Worm (Caenorhabditis elegans) whole organism, L3 larva: ENCODE data around the gene C04E6.13.
A peak's percentile ranks its signal among the peaks of the same experiment; 100 is the strongest.

Source experiments
- R02D3.7 ChIP-seq: fragments of 150-350 bp; optimal IDR thresholded peaks from 2 replicates; lab custom pipeline; 2014; ENCODE audit warnings: missing biosample characterization, missing genetic modification characterization
- ZK546.5 ChIP-seq: sonication (generic microtip); optimal IDR thresholded peaks from 2 replicates; lab custom pipeline; 2017; ENCODE audit warnings: missing biosample characterization, missing genetic modification characterization
- ama-1 ChIP-seq: fragments of 150-350 bp; optimal IDR thresholded peaks from 2 replicates; lab custom pipeline; 2018
- ceh-16 ChIP-seq: sonication (generic microtip); optimal IDR thresholded peaks from 2 replicates; lab custom pipeline; 2017; ENCODE audit warnings: missing biosample characterization, missing genetic modification characterization
- ceh-28 ChIP-seq: fragments of 150-350 bp; optimal IDR thresholded peaks from 2 replicates; lab custom pipeline; 2014; ENCODE audit warnings: missing biosample characterization, missing genetic modification reagents, missing genetic modification characterization
- ceh-9 ChIP-seq: sonication (generic microtip); optimal IDR thresholded peaks from 2 replicates; lab custom pipeline; 2018; ENCODE audit warnings: missing biosample characterization, missing genetic modification characterization
- daf-12 ChIP-seq: fragments of 150-350 bp; optimal IDR thresholded peaks from 2 replicates; lab custom pipeline; 2014; ENCODE audit warnings: missing biosample characterization, missing genetic modification reagents, missing genetic modification characterization
- egl-27 ChIP-seq: sonication (generic microtip); optimal IDR thresholded peaks from 4 replicates; lab custom pipeline; 2017; ENCODE audit warnings: missing biosample characterization, missing genetic modification reagents, missing genetic modification characterization
- egl-5 ChIP-seq: fragments of 150-350 bp; optimal IDR thresholded peaks from 2 replicates; lab custom pipeline; 2017; ENCODE audit warnings: missing biosample characterization, missing genetic modification reagents, missing genetic modification characterization, inconsistent platforms
- elt-1 ChIP-seq: fragments of 150-350 bp; optimal IDR thresholded peaks from 2 replicates; lab custom pipeline; 2014; ENCODE audit warnings: missing biosample characterization, missing genetic modification characterization
- elt-2 ChIP-seq: sonication (generic microtip); optimal IDR thresholded peaks from 2 replicates; lab custom pipeline; 2016; ENCODE audit warnings: missing genetic modification reagents, mild to moderate bottlenecking, missing genetic modification characterization, missing compliant biosample characterization
- elt-3 ChIP-seq, 3 experiments: fragments of 150-350 bp in 1 of 3; sonication (generic microtip) in 2 of 3; optimal IDR thresholded peaks; 2 replicates in 2 of 3; 4 replicates in 1 of 3; lab custom pipeline; 2014 to 2017; ENCODE audit warnings: missing biosample characterization in 3 of 3, missing genetic modification characterization in 3 of 3
- eor-1 ChIP-seq, 2 experiments: fragments of 150-350 bp; optimal IDR thresholded peaks; 2 replicates each; lab custom pipeline; 2014 to 2018; ENCODE audit warnings: missing biosample characterization in 2 of 2, missing genetic modification characterization in 2 of 2
- fkh-10 ChIP-seq: sonication (generic microtip); optimal IDR thresholded peaks from 2 replicates; lab custom pipeline; 2017; ENCODE audit warnings: missing biosample characterization, missing genetic modification reagents, missing genetic modification characterization
- fkh-2 ChIP-seq: fragments of 150-350 bp; optimal IDR thresholded peaks from 2 replicates; lab custom pipeline; 2014; ENCODE audit warnings: missing biosample characterization, missing genetic modification reagents, missing genetic modification characterization
- lin-15B ChIP-seq: fragments of 150-350 bp; optimal IDR thresholded peaks from 2 replicates; lab custom pipeline; 2014; ENCODE audit warnings: missing biosample characterization, missing genetic modification characterization
- lin-39 ChIP-seq: fragments of 150-350 bp; optimal IDR thresholded peaks from 2 replicates; lab custom pipeline; 2018; ENCODE audit warnings: missing biosample characterization, missing genetic modification reagents, missing genetic modification characterization
- mdl-1 ChIP-seq: fragments of 150-350 bp; optimal IDR thresholded peaks from 2 replicates; lab custom pipeline; 2014; ENCODE audit warnings: missing biosample characterization, missing genetic modification characterization
- mml-1 ChIP-seq: fragments of 150-350 bp; sonication (generic microtip); optimal IDR thresholded peaks from 3 replicates; lab custom pipeline; 2014; ENCODE audit warnings: missing biosample characterization, missing genetic modification characterization
- nfya-1 ChIP-seq: sonication (generic microtip); optimal IDR thresholded peaks from 2 replicates; lab custom pipeline; 2017; ENCODE audit warnings: missing genetic modification characterization, mild to moderate bottlenecking, missing compliant biosample characterization, antibody characterized with exemption, moderate library complexity; ENCODE audit not compliant: insufficient read depth
- nhr-12 ChIP-seq: fragments of 150-350 bp; optimal IDR thresholded peaks from 2 replicates; lab custom pipeline; 2014; ENCODE audit warnings: missing biosample characterization, missing genetic modification characterization
- nhr-23 ChIP-seq: fragments of 150-350 bp; optimal IDR thresholded peaks from 2 replicates; lab custom pipeline; 2014; ENCODE audit warnings: missing biosample characterization, missing genetic modification reagents, missing genetic modification characterization
- nhr-237 ChIP-seq: fragments of 150-350 bp; optimal IDR thresholded peaks from 2 replicates; lab custom pipeline; 2014; ENCODE audit warnings: missing biosample characterization, missing genetic modification characterization
- nhr-25 ChIP-seq: sonication (generic microtip); optimal IDR thresholded peaks from 2 replicates; lab custom pipeline; 2017; ENCODE audit warnings: missing biosample characterization, missing genetic modification characterization
- nhr-43 ChIP-seq: sonication (generic microtip); optimal IDR thresholded peaks from 2 replicates; lab custom pipeline; 2016; ENCODE audit warnings: mild to moderate bottlenecking, missing genetic modification characterization, missing compliant biosample characterization; ENCODE audit not compliant: poor library complexity, severe bottlenecking
- nhr-67 ChIP-seq: fragments of 150-350 bp; optimal IDR thresholded peaks from 2 replicates; lab custom pipeline; 2014; ENCODE audit warnings: missing biosample characterization, missing genetic modification characterization
- nhr-76 ChIP-seq: fragments of 150-350 bp; sonication (generic microtip); optimal IDR thresholded peaks from 5 replicates; lab custom pipeline; 2014; ENCODE audit warnings: missing biosample characterization, missing genetic modification characterization
- pqm-1 ChIP-seq: fragments of 150-350 bp; optimal IDR thresholded peaks from 2 replicates; lab custom pipeline; 2017; ENCODE audit warnings: missing biosample characterization, missing genetic modification characterization, inconsistent platforms
- sea-2 ChIP-seq: fragments of 150-350 bp; sonication (generic microtip); optimal IDR thresholded peaks from 4 replicates; lab custom pipeline; 2014; ENCODE audit warnings: missing biosample characterization, missing genetic modification reagents, missing genetic modification characterization
- snpc-4 ChIP-seq: fragments of 150-350 bp; optimal IDR thresholded peaks from 2 replicates; lab custom pipeline; 2014; ENCODE audit warnings: missing biosample characterization, missing genetic modification characterization
- unc-39 ChIP-seq: sonication (generic microtip); optimal IDR thresholded peaks from 4 replicates; lab custom pipeline; 2017; ENCODE audit warnings: missing biosample characterization, missing genetic modification characterization
- zag-1 ChIP-seq: fragments of 150-350 bp; optimal IDR thresholded peaks from 2 replicates; lab custom pipeline; 2014; ENCODE audit warnings: missing biosample characterization, missing genetic modification characterization
- ztf-11 ChIP-seq: fragments of 150-350 bp; optimal IDR thresholded peaks from 2 replicates; lab custom pipeline; 2014; ENCODE audit warnings: missing biosample characterization, missing genetic modification characterization
- ztf-4 ChIP-seq: fragments of 150-350 bp; optimal IDR thresholded peaks from 2 replicates; lab custom pipeline; 2014; ENCODE audit warnings: missing biosample characterization, missing genetic modification characterization

Gene C04E6.13

DNA sequence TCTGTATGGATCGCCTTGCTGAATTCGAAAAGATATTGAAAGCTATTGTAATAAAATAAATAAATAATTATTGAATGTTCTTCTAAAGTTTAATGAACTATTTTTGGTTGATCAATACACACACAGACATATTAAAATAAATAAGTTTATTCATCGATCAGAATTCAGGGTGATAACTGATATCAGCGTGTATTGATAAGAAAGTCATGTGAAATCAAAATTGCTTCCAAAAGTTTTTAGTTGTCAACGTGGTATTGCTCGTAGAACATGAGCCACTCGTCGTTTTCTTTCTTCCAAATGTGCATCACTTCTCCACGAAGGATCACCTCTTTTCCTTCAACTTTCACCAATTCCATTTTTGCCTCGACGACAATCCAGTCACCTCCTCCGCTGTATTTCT, 30.1 kb upstream of the C04E6.13 start:
- TF ChIP-seq pqm-1 (tag; lab: Kevin White, UChicago) (peak; percentile 75), ama-1 (lab: Kevin White, UChicago) (no peak), elt-2 (tag; lab: Kevin White, UChicago) (peak; percentile 66)

DNA sequence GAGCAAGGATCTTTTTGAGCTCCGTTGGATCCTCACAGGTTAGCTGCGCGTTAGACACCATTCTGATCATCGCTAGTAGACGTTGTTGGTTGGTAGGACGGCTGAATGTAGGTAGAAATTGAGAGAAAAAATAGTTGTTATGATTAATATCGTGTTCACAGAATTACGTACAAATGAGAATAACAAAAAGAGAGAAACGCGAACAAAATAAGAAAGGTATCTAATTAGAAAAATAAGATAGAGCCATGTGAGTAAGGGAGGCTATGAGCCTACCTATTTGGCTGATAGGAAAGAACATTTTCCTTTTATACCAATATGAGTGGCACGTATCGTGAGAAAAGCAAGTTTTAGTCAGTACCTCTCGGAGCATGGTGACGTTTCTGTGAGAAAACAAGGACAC, 28.8 kb upstream of the C04E6.13 start, which contains the start of gene C04E6.8:
C04E6.8 (minus strand) TSS at position 101 of the 400 bp plus-strand sequence.
- no peak for TF ChIP-seq ZK546.5 (tag; lab: Kevin White, UChicago)
- no peak for TF ChIP-seq R02D3.7 (tag; lab: Kevin White, UChicago)
- no peak for TF ChIP-seq ceh-28
- TF ChIP-seq nhr-23 (tag; lab: Kevin White, UChicago), result no peak
- TF ChIP-seq nhr-25 (tag; lab: Kevin White, UChicago), result no peak
- TF ChIP-seq ama-1 (lab: Kevin White, UChicago), result no peak
- TF ChIP-seq eor-1 (tag; optimal IDR thresholded peaks at IDR 0.05; lab: Kevin White, UChicago), result no peak

DNA sequence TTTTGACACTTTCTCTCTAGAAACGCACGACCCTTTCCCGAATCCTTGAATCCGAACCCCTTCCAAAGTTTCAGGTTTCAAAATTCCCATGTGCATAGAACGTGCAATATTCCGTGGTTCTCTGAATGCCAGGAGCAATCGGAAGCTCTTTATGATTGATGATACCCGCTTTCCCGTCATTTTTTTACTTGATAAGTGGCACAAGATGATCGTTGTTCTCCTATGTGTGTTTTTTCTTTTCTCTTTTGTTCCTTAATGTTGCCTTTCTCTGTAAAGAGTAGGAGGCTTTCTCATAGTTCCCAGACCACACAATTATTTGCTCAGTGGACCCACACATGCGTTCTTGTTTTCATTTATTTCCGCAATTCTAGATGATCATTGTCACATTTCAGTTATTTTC, 23.7 kb upstream of the C04E6.13 start:
- peak; percentile 79 for TF ChIP-seq lin-39 (tag; lab: Kevin White, UChicago)
- TF ChIP-seq egl-5 (tag; lab: Kevin White, UChicago), result no peak

DNA sequence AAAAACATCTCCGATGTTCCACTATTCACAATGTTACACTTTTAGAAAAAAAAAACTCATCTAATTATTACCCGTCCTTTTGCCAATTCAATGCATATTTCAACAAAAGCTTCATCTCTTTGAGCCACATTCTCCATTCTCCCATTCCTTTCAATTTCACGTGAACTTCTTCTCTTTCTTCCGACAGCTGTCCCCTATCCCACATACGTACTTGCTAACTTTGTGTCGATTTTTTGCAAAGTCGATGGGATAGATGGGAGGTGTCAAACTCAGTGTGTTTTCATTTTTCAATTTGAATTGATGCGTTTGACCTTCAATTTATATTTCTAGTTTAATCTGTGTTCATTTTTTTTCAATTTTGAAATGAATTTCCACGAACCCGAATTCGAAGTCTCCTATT, 21.3 kb upstream of the C04E6.13 start:
- TF ChIP-seq lin-39 (tag; lab: Kevin White, UChicago) (no peak), egl-27 (tag; lab: Kevin White, UChicago) (no peak), sea-2 (GFP tag; lab: Kevin White, UChicago) (no peak), mml-1 (tag; lab: Kevin White, UChicago) (no peak), nfya-1 (tag; lab: Kevin White, UChicago) (no peak), fkh-2 (no peak), fkh-10 (GFP tag; lab: Kevin White, UChicago) (no peak), lin-15B (tag; lab: Kevin White, UChicago) (no peak), ztf-11 (tag; lab: Kevin White, UChicago) (no peak), mdl-1 (tag; lab: Kevin White, UChicago) (no peak), snpc-4 (no peak), ZK546.5 (tag; lab: Kevin White, UChicago) (no peak), eor-1 (tag; optimal IDR thresholded peaks at IDR 0.05; lab: Kevin White, UChicago) (no peak), nhr-237 (tag; lab: Kevin White, UChicago) (no peak), nhr-76 (tag; lab: Kevin White, UChicago) (no peak), unc-39 (tag; lab: Kevin White, UChicago) (no peak), ama-1 (lab: Kevin White, UChicago) (no peak), elt-1 (tag; lab: Kevin White, UChicago) (no peak), nhr-43 (tag; lab: Kevin White, UChicago) (no peak), egl-5 (tag; lab: Kevin White, UChicago) (no peak)

DNA sequence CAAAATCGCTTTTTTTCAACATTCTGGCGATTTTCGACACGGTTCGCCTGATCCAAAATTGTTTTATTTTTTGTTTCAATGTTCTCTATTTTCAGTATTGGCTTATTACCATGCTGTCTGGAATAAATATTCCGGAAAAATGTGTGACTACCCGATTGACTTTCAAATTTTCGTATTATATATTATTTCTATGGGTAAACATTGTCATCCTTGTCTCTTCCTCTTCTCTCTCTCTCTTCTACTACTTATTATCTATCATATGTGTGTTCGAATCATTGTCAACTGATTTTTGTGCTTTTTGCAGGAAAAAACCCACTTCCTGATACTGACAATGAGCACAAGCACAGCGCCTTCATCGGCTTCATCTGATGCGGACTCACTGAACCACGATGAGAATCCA, 19.5 kb upstream of the C04E6.13 start, which contains the start of gene C04E6.7:
C04E6.7 (plus strand) TSS at position 301 of the 400 bp plus-strand sequence.
- TF ChIP-seq egl-27 (tag; lab: Kevin White, UChicago) (no peak), ama-1 (lab: Kevin White, UChicago) (no peak), fkh-10 (GFP tag; lab: Kevin White, UChicago) (no peak), nhr-43 (tag; lab: Kevin White, UChicago) (no peak), elt-3 (tag; optimal IDR thresholded peaks at IDR 0.05; lab: Kevin White, UChicago) (no peak), daf-12 (tag; lab: Kevin White, UChicago) (no peak), ceh-16 (tag; lab: Kevin White, UChicago) (no peak), nhr-12 (tag; lab: Kevin White, UChicago) (no peak), ceh-9 (tag; lab: Kevin White, UChicago) (no peak), egl-5 (tag; lab: Kevin White, UChicago) (no peak), ztf-4 (tag; lab: Kevin White, UChicago) (no peak), zag-1 (tag; lab: Kevin White, UChicago) (no peak), nhr-67 (no peak), eor-1 (tag; optimal IDR thresholded peaks at IDR 0.05; lab: Kevin White, UChicago) (no peak)
- TF ChIP-seq, all 47 proteins: peak for 0
